Worm (Caenorhabditis elegans): ENCODE results near the gene upp-1.

ce11 chrIII:7665928-7666327 is 23.0 kb upstream of the upp-1 start:
- TF ChIP-seq F22D6.2 (tag; optimal IDR thresholded peaks at IDR 0.05): no peak
- no peak for TF ChIP-seq snpc-4 (GFP tag; optimal IDR thresholded peaks at IDR 0.05)
- no peak for TF ChIP-seq snpc-4 (tag; optimal IDR thresholded peaks at IDR 0.05)
- no peak for TF ChIP-seq F10E7.11 (tag; optimal IDR thresholded peaks at IDR 0.05)
- no peak for TF ChIP-seq nfyb-1 (GFP tag; IDR thresholded peaks at IDR 0.05)
- no peak for TF ChIP-seq hlh-12 (tag; optimal IDR thresholded peaks at IDR 0.05)
- no peak for TF ChIP-seq lir-1 (GFP tag; conservative IDR thresholded peaks at IDR 0.05)
- no peak for TF ChIP-seq him-1 (tag; optimal IDR thresholded peaks at IDR 0.05)
- TF ChIP-seq K11D2.4 (GFP tag; IDR thresholded peaks at IDR 0.05): no peak
- no peak for TF ChIP-seq ceh-27 (GFP tag; optimal IDR thresholded peaks at IDR 0.05)
- no peak for TF ChIP-seq Y53F4B.3 (GFP tag; IDR thresholded peaks at IDR 0.05)
- TF ChIP-seq ccch-3 (GFP tag; optimal IDR thresholded peaks at IDR 0.05): no peak
- TF ChIP-seq dox-1 (GFP tag; IDR thresholded peaks at IDR 0.05): no peak

All from whole organism, young adult.